Worm (Caenorhabditis elegans): ENCODE measurements around the gene kqt-1.

The kqt-1 gene

ce11 chrX:6656251-6656650 is 37.4 kb downstream of the kqt-1 start:
- no peak for TF ChIP-seq unc-62 (GFP tag; optimal IDR thresholded peaks at IDR 0.05)

ce11 chrX:6656770-6657169 is 38.0 kb downstream of the kqt-1 start:
- TF ChIP-seq unc-62 (GFP tag; optimal IDR thresholded peaks at IDR 0.05) = no peak

- TF ChIP-seq unc-62 (GFP tag; optimal IDR thresholded peaks at IDR 0.05) = no peak
Observed at ce11 chrX:6662267-6662666, 43.5 kb downstream of the kqt-1 start.

- no peak for TF ChIP-seq unc-62 (GFP tag; optimal IDR thresholded peaks at IDR 0.05)
Observed at ce11 chrX:6663780-6664437, 45.1 kb downstream of the kqt-1 start.

DNA sequence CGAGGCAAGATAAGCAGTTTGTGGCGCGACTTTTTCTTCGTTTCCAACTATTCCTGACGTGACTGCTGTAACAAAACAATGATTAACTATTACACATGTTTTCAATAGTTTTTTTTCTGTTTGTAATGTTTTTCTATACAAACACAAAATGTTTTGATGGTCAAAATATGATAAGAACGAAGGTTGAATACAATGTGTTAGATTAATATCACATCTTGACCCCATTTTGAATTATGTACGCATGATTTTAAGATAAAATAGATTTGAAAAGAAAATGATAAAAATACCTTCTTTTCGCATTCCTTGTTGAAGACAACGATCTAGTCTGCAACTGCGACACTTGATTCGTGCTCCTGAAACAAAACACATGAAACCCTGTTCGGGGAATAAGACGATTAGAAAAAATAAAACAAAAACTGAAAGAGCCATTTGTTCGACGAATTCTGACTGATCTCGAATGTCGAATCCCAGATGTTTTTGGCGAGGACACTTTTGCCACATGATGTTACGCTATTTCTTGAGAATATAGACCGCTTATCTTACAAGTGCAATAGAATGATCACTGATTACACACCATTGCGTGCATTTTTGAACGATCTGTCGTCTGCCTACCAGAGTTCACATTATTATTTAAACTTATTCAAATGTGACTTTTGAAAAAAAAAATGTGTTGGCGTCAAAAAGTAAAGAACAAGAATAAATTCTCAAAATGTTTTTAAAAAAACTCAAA is 46.5 kb downstream of the kqt-1 start:
- TF ChIP-seq unc-62 (GFP tag; optimal IDR thresholded peaks at IDR 0.05) = no peak

ce11 chrX:6667468-6667867 is 48.7 kb downstream of the kqt-1 start:
- no peak for TF ChIP-seq unc-62 (GFP tag; optimal IDR thresholded peaks at IDR 0.05)

ce11 chrX:6668911-6669310 is 50.1 kb downstream of the kqt-1 start, which contains the start of gene nhr-137:
nhr-137 (minus strand) TSS chrX:6669011.
- TF ChIP-seq unc-62 (GFP tag; optimal IDR thresholded peaks at IDR 0.05) = no peak

ce11 chrX:6669366-6669765 is 50.6 kb downstream of the kqt-1 start:
- TF ChIP-seq unc-62 (GFP tag; optimal IDR thresholded peaks at IDR 0.05) = no peak

ce11 chrX:6671717-6672116 is 52.9 kb downstream of the kqt-1 start:
- no peak for TF ChIP-seq unc-62 (GFP tag; optimal IDR thresholded peaks at IDR 0.05)

- TF ChIP-seq unc-62 (GFP tag; optimal IDR thresholded peaks at IDR 0.05) = no peak
Observed at ce11 chrX:6672519-6672918, 53.7 kb downstream of the kqt-1 start, which contains the start of gene col-172. col-172 (plus strand) TSS chrX:6672819.

DNA sequence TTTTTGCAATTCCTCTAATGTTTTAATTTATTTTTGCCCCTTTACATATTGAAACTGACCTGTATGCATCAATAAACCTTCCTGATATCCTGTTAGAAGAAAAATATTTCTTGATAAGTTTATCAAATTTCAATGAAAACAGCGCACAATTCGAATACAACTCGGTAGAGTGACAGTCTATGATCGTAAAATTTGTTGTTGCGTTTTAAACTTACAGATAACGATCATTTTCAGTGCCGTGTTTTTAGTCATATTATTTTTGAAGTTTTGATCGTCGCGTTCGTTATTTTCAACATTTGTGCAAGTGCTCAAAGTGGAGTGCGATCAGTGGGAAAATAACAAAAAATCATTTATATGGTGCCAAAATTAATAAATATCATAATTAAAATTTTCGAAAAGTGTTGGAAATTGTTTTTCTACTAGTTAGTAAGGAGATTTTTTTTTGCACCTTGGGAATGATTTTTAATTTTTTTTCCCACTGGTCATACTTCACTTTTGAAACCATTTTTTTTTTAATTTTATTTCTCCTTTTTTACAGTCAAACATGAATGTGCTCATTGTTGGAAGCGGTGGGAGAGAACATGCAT is 55.6 kb downstream of the kqt-1 start, which contains the start of gene F38B6.4:
F38B6.4 (plus strand) TSS at position 537 of the 587 bp plus-strand sequence.
- TF ChIP-seq unc-62 (GFP tag; optimal IDR thresholded peaks at IDR 0.05) = no peak
